Fruit fly (Drosophila melanogaster) whole organism, prepupa: ENCODE measurements around the gene CG12206.
A peak's percentile ranks its signal among the peaks of the same experiment; 100 is the strongest.

Source experiments
- Blimp-1 ChIP-seq: fragments of 200-800 bp; sonication (Bioruptor generic); optimal IDR thresholded peaks from 3 replicates; lab custom pipeline; 2017; ENCODE audit warnings: missing biosample characterization, missing genetic modification characterization, mild to moderate bottlenecking, moderate library complexity, missing genetic modification reagents
- CG10631 ChIP-seq: fragments of 200-800 bp; sonication (Bioruptor generic); optimal IDR thresholded peaks from 2 replicates; lab custom pipeline; 2016; ENCODE audit warnings: missing biosample characterization, missing genetic modification characterization
- CG10669 ChIP-seq: fragments of 200-800 bp; sonication (Bioruptor generic); optimal IDR thresholded peaks from 3 replicates; lab custom pipeline; 2018; ENCODE audit warnings: missing biosample characterization, mild to moderate bottlenecking, missing genetic modification characterization, moderate library complexity
- CG11294 ChIP-seq: fragments of 200-800 bp; sonication (Bioruptor generic); IDR thresholded peaks from 2 replicates; pipeline ENCODE4 v1.3.6; 2022; ENCODE audit warnings: missing biosample characterization, missing genetic modification characterization
- CG11762 ChIP-seq: fragments of 200-800 bp; sonication (Bioruptor generic); optimal IDR thresholded peaks from 3 replicates; lab custom pipeline; 2016; ENCODE audit warnings: missing biosample characterization, missing genetic modification characterization; ENCODE audit not compliant: insufficient read depth
- CG11902 ChIP-seq: fragments of 200-800 bp; sonication (Bioruptor generic); optimal IDR thresholded peaks from 3 replicates; lab custom pipeline; 2016; ENCODE audit warnings: missing biosample characterization, missing genetic modification characterization
- CG15336 ChIP-seq: fragments of 200-800 bp; sonication (Bioruptor generic); IDR thresholded peaks from 2 replicates; pipeline ENCODE4 v1.3.6; 2022; ENCODE audit warnings: missing biosample characterization, missing genetic modification characterization
- CG1621 ChIP-seq: fragments of 200-800 bp; sonication (Bioruptor generic); optimal IDR thresholded peaks from 3 replicates; lab custom pipeline; 2018; ENCODE audit warnings: missing biosample characterization, mild to moderate bottlenecking, missing genetic modification characterization
- CG16779 ChIP-seq: fragments of 200-800 bp; sonication (Bioruptor generic); optimal IDR thresholded peaks from 3 replicates; lab custom pipeline; 2017; ENCODE audit warnings: missing biosample characterization, mild to moderate bottlenecking, missing genetic modification characterization
- CG3032 ChIP-seq: fragments of 200-800 bp; optimal IDR thresholded peaks from 2 replicates; lab custom pipeline; 2019; ENCODE audit warnings: missing biosample characterization, mild to moderate bottlenecking, missing genetic modification characterization, moderate library complexity
- CG32006 ChIP-seq: fragments of 200-800 bp; sonication (Bioruptor generic); optimal IDR thresholded peaks from 3 replicates; lab custom pipeline; 2017; ENCODE audit warnings: missing biosample characterization, mild to moderate bottlenecking, missing genetic modification characterization
- CG34406 ChIP-seq: fragments of 200-800 bp; sonication (Bioruptor generic); optimal IDR thresholded peaks from 3 replicates; lab custom pipeline; 2016; ENCODE audit warnings: missing biosample characterization, missing genetic modification characterization
- CG3919 ChIP-seq: fragments of 200-800 bp; sonication (Bioruptor generic); optimal IDR thresholded peaks from 3 replicates; lab custom pipeline; 2016; ENCODE audit warnings: missing biosample characterization, missing genetic modification characterization
- CG4318 ChIP-seq: fragments of 200-800 bp; sonication (Bioruptor generic); optimal IDR thresholded peaks from 3 replicates; lab custom pipeline; 2017; ENCODE audit warnings: missing biosample characterization, mild to moderate bottlenecking, missing genetic modification characterization
- CG6276 ChIP-seq: fragments of 200-800 bp; sonication (Bioruptor generic); optimal IDR thresholded peaks from 2 replicates; lab custom pipeline; 2017; ENCODE audit warnings: missing biosample characterization, mild to moderate bottlenecking, missing genetic modification characterization
- CG6792 ChIP-seq: fragments of 200-800 bp; sonication (Bioruptor generic); optimal IDR thresholded peaks from 3 replicates; lab custom pipeline; 2016; ENCODE audit warnings: missing biosample characterization, missing genetic modification characterization
- CG6808 ChIP-seq: fragments of 200-800 bp; sonication (Bioruptor generic); optimal IDR thresholded peaks from 3 replicates; lab custom pipeline; 2017; ENCODE audit warnings: missing biosample characterization, missing genetic modification characterization, mild to moderate bottlenecking, moderate library complexity, missing genetic modification reagents
- CG6854 ChIP-seq: fragments of 200-800 bp; sonication (Bioruptor generic); optimal IDR thresholded peaks from 2 replicates; lab custom pipeline; 2017; ENCODE audit warnings: missing biosample characterization, mild to moderate bottlenecking, missing genetic modification characterization
- CG8119 ChIP-seq: fragments of 200-800 bp; sonication (Bioruptor generic); IDR thresholded peaks from 3 replicates; pipeline ENCODE4 v1.3.6; 2022; ENCODE audit warnings: missing biosample characterization, missing genetic modification characterization
- CG8632 ChIP-seq: fragments of 200-800 bp; sonication (Bioruptor generic); optimal IDR thresholded peaks from 3 replicates; lab custom pipeline; 2016; ENCODE audit warnings: missing biosample characterization, missing genetic modification characterization
- Eip75B ChIP-seq: fragments of 200-800 bp; sonication (Bioruptor generic); optimal IDR thresholded peaks from 3 replicates; lab custom pipeline; 2016; ENCODE audit warnings: missing biosample characterization, missing genetic modification characterization
- Eip78C ChIP-seq: fragments of 200-800 bp; sonication (Bioruptor generic); peaks from one replicate; lab custom pipeline; 2016; ENCODE audit warnings: missing biosample characterization, missing genetic modification characterization
- Ets96B ChIP-seq: fragments of 200-800 bp; optimal IDR thresholded peaks from 2 replicates; lab custom pipeline; 2019; ENCODE audit warnings: missing biosample characterization, mild to moderate bottlenecking, missing genetic modification characterization, moderate library complexity
- Gug ChIP-seq: fragments of 200-800 bp; sonication (Bioruptor generic); IDR thresholded peaks from 2 replicates; pipeline ENCODE4 v1.3.6; 2022; ENCODE audit warnings: missing biosample characterization, missing genetic modification characterization
- Hr38 ChIP-seq: sonication (Bioruptor generic); optimal IDR thresholded peaks from 2 replicates; lab custom pipeline; 2016; ENCODE audit warnings: missing biosample characterization, missing genetic modification characterization
- Hr39 ChIP-seq: fragments of 200-800 bp; sonication (Bioruptor generic); optimal IDR thresholded peaks from 2 replicates; lab custom pipeline; 2016; ENCODE audit warnings: missing biosample characterization, missing genetic modification characterization
- Hr4 ChIP-seq: fragments of 200-800 bp; sonication (Bioruptor generic); optimal IDR thresholded peaks from 3 replicates; lab custom pipeline; 2016; ENCODE audit warnings: missing biosample characterization, missing genetic modification characterization
- Lpt ChIP-seq: fragments of 200-800 bp; sonication (Bioruptor generic); optimal IDR thresholded peaks from 3 replicates; lab custom pipeline; 2016; ENCODE audit warnings: missing biosample characterization, missing genetic modification characterization
- Met ChIP-seq: fragments of 200-800 bp; sonication (Bioruptor generic); optimal IDR thresholded peaks from 3 replicates; lab custom pipeline; 2016; ENCODE audit warnings: missing biosample characterization, missing genetic modification characterization
- OdsH ChIP-seq: fragments of 200-800 bp; sonication (Bioruptor generic); optimal IDR thresholded peaks from 3 replicates; lab custom pipeline; 2016; ENCODE audit warnings: missing biosample characterization, missing genetic modification characterization
- Smox ChIP-seq: fragments of 200-800 bp; sonication (Bioruptor generic); optimal IDR thresholded peaks from 3 replicates; lab custom pipeline; 2016; ENCODE audit warnings: missing biosample characterization, missing genetic modification characterization
- Sox102F ChIP-seq: fragments of 200-800 bp; sonication (Bioruptor generic); optimal IDR thresholded peaks from 2 replicates; lab custom pipeline; 2016; ENCODE audit warnings: missing biosample characterization, mild to moderate bottlenecking, missing genetic modification characterization
- Sox14 ChIP-seq: fragments of 200-800 bp; sonication (Bioruptor generic); optimal IDR thresholded peaks from 3 replicates; lab custom pipeline; 2016; ENCODE audit warnings: missing biosample characterization, missing genetic modification characterization
- Sox15 ChIP-seq: fragments of 200-800 bp; sonication (Bioruptor generic); optimal IDR thresholded peaks from 3 replicates; lab custom pipeline; 2016; ENCODE audit warnings: missing biosample characterization, missing genetic modification characterization
- achi ChIP-seq: fragments of 200-800 bp; sonication (Bioruptor generic); optimal IDR thresholded peaks from 3 replicates; lab custom pipeline; 2016; ENCODE audit warnings: missing biosample characterization, missing genetic modification characterization
- acj6 ChIP-seq: fragments of 200-800 bp; sonication (Bioruptor generic); optimal IDR thresholded peaks from 3 replicates; lab custom pipeline; 2016; ENCODE audit warnings: missing biosample characterization, missing genetic modification characterization
- cyc ChIP-seq: fragments of 200-800 bp; sonication (Bioruptor generic); optimal IDR thresholded peaks from 3 replicates; lab custom pipeline; 2016; ENCODE audit warnings: missing biosample characterization, missing genetic modification characterization
- dsx ChIP-seq: fragments of 200-800 bp; optimal IDR thresholded peaks from 3 replicates; lab custom pipeline; 2019; ENCODE audit warnings: missing biosample characterization, mild to moderate bottlenecking, missing genetic modification characterization, moderate library complexity; ENCODE audit not compliant: poor library complexity, severe bottlenecking
- eg ChIP-seq: fragments of 200-800 bp; sonication (Bioruptor generic); IDR thresholded peaks from 3 replicates; pipeline ENCODE4 v1.3.6; 2022; ENCODE audit warnings: missing biosample characterization, missing genetic modification characterization
- esn ChIP-seq: fragments of 200-800 bp; sonication (Bioruptor generic); optimal IDR thresholded peaks from 2 replicates; lab custom pipeline; 2016; ENCODE audit warnings: missing biosample characterization, mild to moderate bottlenecking, missing genetic modification characterization, moderate library complexity
- fd59A ChIP-seq: fragments of 200-800 bp; sonication (Bioruptor generic); optimal IDR thresholded peaks from 2 replicates; lab custom pipeline; 2017; ENCODE audit warnings: missing biosample characterization, mild to moderate bottlenecking, missing genetic modification characterization, missing genetic modification reagents
- fkh ChIP-seq: fragments of 200-800 bp; sonication (Bioruptor generic); optimal IDR thresholded peaks from 3 replicates; lab custom pipeline; 2017; ENCODE audit warnings: missing biosample characterization, mild to moderate bottlenecking, missing genetic modification characterization, moderate library complexity
- lz ChIP-seq: fragments of 200-800 bp; sonication (Bioruptor generic); optimal IDR thresholded peaks from 3 replicates; lab custom pipeline; 2016; ENCODE audit warnings: missing biosample characterization, missing genetic modification characterization
- net ChIP-seq: fragments of 200-800 bp; sonication (Bioruptor generic); optimal IDR thresholded peaks from 3 replicates; lab custom pipeline; 2016; ENCODE audit warnings: missing biosample characterization, missing genetic modification characterization
- salr ChIP-seq, 2 experiments: fragments of 200-800 bp; sonication (Bioruptor generic); optimal IDR thresholded peaks; 3 replicates each; lab custom pipeline; 2016 to 2018; ENCODE audit warnings: missing biosample characterization in 2 of 2, missing genetic modification characterization in 2 of 2, mild to moderate bottlenecking in 1 of 2
- spab ChIP-seq: fragments of 200-800 bp; sonication (Bioruptor generic); optimal IDR thresholded peaks from 2 replicates; lab custom pipeline; 2017; ENCODE audit warnings: missing biosample characterization, mild to moderate bottlenecking, missing genetic modification characterization, missing genetic modification reagents
- svp ChIP-seq: fragments of 200-800 bp; sonication (Bioruptor generic); peaks from one replicate; lab custom pipeline; 2016; ENCODE audit warnings: missing biosample characterization, missing genetic modification characterization
- topi ChIP-seq: fragments of 200-800 bp; sonication (Bioruptor generic); optimal IDR thresholded peaks from 3 replicates; lab custom pipeline; 2016; ENCODE audit warnings: missing biosample characterization, missing genetic modification characterization
- vri ChIP-seq: fragments of 200-800 bp; sonication (Bioruptor generic); optimal IDR thresholded peaks from 3 replicates; lab custom pipeline; 2016; ENCODE audit warnings: missing biosample characterization, mild to moderate bottlenecking, missing genetic modification characterization

CG12206 gene

dm6 chrX:3437493-3437892 is 36.8 kb downstream of the CG12206 start:
- TF ChIP-seq spab (GFP tag; lab: Kevin White, UChicago) (no peak), Hr4 (peak; percentile 20), esn (GFP tag; lab: Kevin White, UChicago) (peak; percentile 43), Sox102F (GFP tag; lab: Kevin White, UChicago) (peak; percentile 52), Eip78C (GFP tag; lab: Kevin White, UChicago) (peak; percentile 69), Sox15 (GFP tag; lab: Kevin White, UChicago) (no peak), salr (GFP tag; optimal IDR thresholded peaks at IDR 0.05; lab: Kevin White, UChicago) (no peak), Eip75B (peak; percentile 24), Gug (GFP tag; lab: Robert Waterston, UW) (no peak), CG3919 (peak; percentile 42), dsx (no peak), acj6 (GFP tag; lab: Kevin White, UChicago) (peak; percentile 3), Hr38 (GFP tag; lab: Kevin White, UChicago) (no peak), Hr39 (GFP tag; lab: Kevin White, UChicago) (peak; percentile 52), svp (GFP tag; lab: Kevin White, UChicago) (peak; percentile 87), vri (GFP tag; lab: Kevin White, UChicago) (peak; percentile 43), topi (GFP tag; lab: Kevin White, UChicago) (peak; percentile 79), Met (GFP tag; lab: Kevin White, UChicago) (peak; percentile 79), lz (GFP tag; lab: Kevin White, UChicago) (peak; percentile 43), CG6276 (GFP tag; lab: Kevin White, UChicago) (no peak), Smox (peak; percentile 27), cyc (GFP tag; lab: Kevin White, UChicago) (peak; percentile 64), Blimp-1 (peak; percentile 20), CG11902 (peak; percentile 11)
- TF ChIP-seq, all 60 proteins: peak for 17

dm6 chrX:3436183-3436582 is 38.1 kb downstream of the CG12206 start:
- peak; percentile 24 for TF ChIP-seq lz (GFP tag; lab: Kevin White, UChicago)
- peak in 1 of 2 experiments; percentile 15 for TF ChIP-seq salr (GFP tag; optimal IDR thresholded peaks at IDR 0.05; lab: Kevin White, UChicago)
- peak; percentile 40 for TF ChIP-seq CG10631 (GFP tag; lab: Kevin White, UChicago)
- TF ChIP-seq CG32006 (GFP tag; lab: Kevin White, UChicago) = peak; percentile 77
- TF ChIP-seq CG6854 = no peak
- peak; percentile 70 for TF ChIP-seq svp (GFP tag; lab: Kevin White, UChicago)
- TF ChIP-seq fd59A (GFP tag; lab: Kevin White, UChicago) = no peak
- TF ChIP-seq CG16779 (tag; lab: Kevin White, UChicago) = no peak
- TF ChIP-seq achi (GFP tag; lab: Kevin White, UChicago) = peak; percentile 49
- no peak for TF ChIP-seq Hr38 (GFP tag; lab: Kevin White, UChicago)
- peak; percentile 60 for TF ChIP-seq CG6808 (GFP tag; lab: Kevin White, UChicago)
- no peak for TF ChIP-seq CG3032 (tag; lab: Kevin White, UChicago)
- peak; percentile 49 for TF ChIP-seq net (GFP tag; lab: Kevin White, UChicago)
- peak; percentile 41 for TF ChIP-seq Sox14 (GFP tag; lab: Kevin White, UChicago)
- peak; percentile 14 for TF ChIP-seq Lpt
- TF ChIP-seq Eip78C (GFP tag; lab: Kevin White, UChicago) = peak; percentile 87
- TF ChIP-seq CG6792 (GFP tag; lab: Kevin White, UChicago) = peak; percentile 27
- TF ChIP-seq OdsH (GFP tag; lab: Kevin White, UChicago) = peak; percentile 54
- peak; percentile 59 for TF ChIP-seq Ets96B (tag; lab: Kevin White, UChicago)
- TF ChIP-seq fkh (GFP tag; lab: Kevin White, UChicago) = no peak
- TF ChIP-seq CG11762 (GFP tag; lab: Kevin White, UChicago) = peak; percentile 39
- peak; percentile 68 for TF ChIP-seq CG4318 (GFP tag; lab: Kevin White, UChicago)
- TF ChIP-seq CG11294 (GFP tag; lab: Robert Waterston, UW) = 0 out of 2 replicates have a peak, but pooled peaks have one; percentile 12
- peak; percentile 28 for TF ChIP-seq dsx
- TF ChIP-seq CG11902 = peak; percentile 57
- TF ChIP-seq CG15336 = peak; percentile 64
- TF ChIP-seq eg (GFP tag; lab: Robert Waterston, UW) = no peak
- TF ChIP-seq acj6 (GFP tag; lab: Kevin White, UChicago) = peak; percentile 52
- peak; percentile 37 for TF ChIP-seq Eip75B
- peak; percentile 9 for TF ChIP-seq CG34406 (GFP tag; lab: Kevin White, UChicago)
- peak; percentile 45 for TF ChIP-seq topi (GFP tag; lab: Kevin White, UChicago)
- TF ChIP-seq CG8632 (GFP tag; lab: Kevin White, UChicago) = no peak
- TF ChIP-seq Gug (GFP tag; lab: Robert Waterston, UW) = peak; percentile 69
- peak; percentile 34 for TF ChIP-seq CG1621 (tag; lab: Kevin White, UChicago)
- TF ChIP-seq CG8119 (GFP tag; lab: Robert Waterston, UW) = peak; percentile 72
- TF ChIP-seq CG10669 (GFP tag; lab: Kevin White, UChicago) = peak; percentile 59
- TF ChIP-seq Sox15 (GFP tag; lab: Kevin White, UChicago) = peak; percentile 4
- TF ChIP-seq Met (GFP tag; lab: Kevin White, UChicago) = no peak
